Fruit fly (Drosophila melanogaster) whole organism, embryonic: ENCODE results near the gene mib2.
A peak's percentile ranks its signal among the peaks of the same experiment; 100 is the strongest.

Experiments used
- Adf1 ChIP-seq: fragments of 200-800 bp; sonication (Bioruptor generic); IDR thresholded peaks from 2 replicates; pipeline ENCODE4 v1.3.6; 2022; ENCODE audit warnings: missing biosample characterization, missing genetic modification characterization
- Atf3 ChIP-seq: fragments of 200-800 bp; sonication (Bioruptor generic); optimal IDR thresholded peaks from 3 replicates; lab custom pipeline; 2016; ENCODE audit warnings: missing biosample characterization, missing genetic modification characterization
- Awh ChIP-seq: fragments of 200-800 bp; sonication (Bioruptor generic); IDR thresholded peaks from 2 replicates; pipeline ENCODE4, ENCODE4 v1.3.6; 2022; ENCODE audit warnings: missing biosample characterization, missing genetic modification characterization
- Bdp1 ChIP-seq: fragments of 200-800 bp; sonication (Bioruptor generic); optimal IDR thresholded peaks from 3 replicates; lab custom pipeline; 2016; ENCODE audit warnings: missing biosample characterization, missing genetic modification characterization
- CG10979 ChIP-seq: fragments of 200-800 bp; sonication (Bioruptor generic); optimal IDR thresholded peaks from 2 replicates; lab custom pipeline; 2018; ENCODE audit warnings: missing biosample characterization, mild to moderate bottlenecking, missing genetic modification characterization, moderate library complexity
- CG11247 ChIP-seq: fragments of 200-800 bp; sonication (Bioruptor generic); IDR thresholded peaks from 2 replicates; pipeline ENCODE4 v1.3.6; 2022; ENCODE audit warnings: missing biosample characterization, missing genetic modification characterization
- CG11504 ChIP-seq: fragments of 200-800 bp; sonication (Bioruptor generic); optimal IDR thresholded peaks from 3 replicates; lab custom pipeline; 2019; ENCODE audit warnings: missing biosample characterization, mild to moderate bottlenecking, missing genetic modification characterization, moderate library complexity
- CG11723 ChIP-seq: fragments of 200-800 bp; sonication (Bioruptor generic); optimal IDR thresholded peaks from 2 replicates; lab custom pipeline; 2017; ENCODE audit warnings: missing biosample characterization, mild to moderate bottlenecking, missing genetic modification characterization
- CG13123 ChIP-seq: fragments of 200-800 bp; sonication (Bioruptor generic); optimal IDR thresholded peaks from 2 replicates; lab custom pipeline; 2016; ENCODE audit warnings: missing biosample characterization, missing genetic modification characterization
- CG13296 ChIP-seq: fragments of 200-800 bp; sonication (Bioruptor generic); optimal IDR thresholded peaks from 3 replicates; lab custom pipeline; 2018; ENCODE audit warnings: missing biosample characterization, mild to moderate bottlenecking, missing genetic modification characterization
- CG13894 ChIP-seq: fragments of 200-800 bp; sonication (Bioruptor generic); optimal IDR thresholded peaks from 3 replicates; lab custom pipeline; 2018; ENCODE audit warnings: missing biosample characterization, mild to moderate bottlenecking, missing genetic modification characterization, moderate library complexity
- CG14050 ChIP-seq: fragments of 200-800 bp; sonication (Bioruptor generic); IDR thresholded peaks from 3 replicates; pipeline ENCODE4 v1.3.6; 2022; ENCODE audit warnings: missing biosample characterization, missing genetic modification characterization
- CG15479 ChIP-seq: fragments of 200-800 bp; sonication (Bioruptor generic); optimal IDR thresholded peaks from 3 replicates; lab custom pipeline; 2019; ENCODE audit warnings: missing biosample characterization, mild to moderate bottlenecking, missing genetic modification characterization, moderate library complexity
- CG17359 ChIP-seq: fragments of 200-800 bp; sonication (Bioruptor generic); optimal IDR thresholded peaks from 3 replicates; lab custom pipeline; 2018; ENCODE audit warnings: missing biosample characterization, mild to moderate bottlenecking, missing genetic modification characterization, moderate library complexity
- CG17385 ChIP-seq: fragments of 200-800 bp; sonication (Bioruptor generic); optimal IDR thresholded peaks from 3 replicates; lab custom pipeline; 2018; ENCODE audit warnings: missing biosample characterization, mild to moderate bottlenecking, missing genetic modification characterization
- CG17829 ChIP-seq: fragments of 200-800 bp; optimal IDR thresholded peaks from 2 replicates; lab custom pipeline; 2019; ENCODE audit warnings: missing biosample characterization, mild to moderate bottlenecking, missing genetic modification characterization, moderate library complexity
- CG1832 ChIP-seq: fragments of 200-800 bp; sonication (Bioruptor generic); optimal IDR thresholded peaks from 2 replicates; lab custom pipeline; 2017; ENCODE audit warnings: missing biosample characterization, mild to moderate bottlenecking, missing genetic modification characterization, inconsistent platforms
- CG2129 ChIP-seq: fragments of 200-800 bp; sonication (Bioruptor generic); IDR thresholded peaks from 2 replicates; pipeline ENCODE4 v1.3.6; 2022; ENCODE audit warnings: missing biosample characterization, missing genetic modification characterization; ENCODE audit not compliant: partially characterized antibody
- CG6272 ChIP-seq: fragments of 200-800 bp; sonication (Bioruptor generic); IDR thresholded peaks from 2 replicates; pipeline ENCODE4 v1.3.6; 2022; ENCODE audit warnings: missing biosample characterization, missing genetic modification characterization
- CG6813 ChIP-seq: fragments of 200-800 bp; sonication (Bioruptor generic); optimal IDR thresholded peaks from 2 replicates; lab custom pipeline; 2017; ENCODE audit warnings: missing biosample characterization, missing genetic modification characterization, mild to moderate bottlenecking, moderate library complexity, missing genetic modification reagents
- CG7372 ChIP-seq: fragments of 200-800 bp; sonication (Bioruptor generic); IDR thresholded peaks from 2 replicates; pipeline ENCODE4 v1.3.6; 2022; ENCODE audit warnings: missing biosample characterization, missing genetic modification characterization
- CG9876 ChIP-seq: fragments of 200-800 bp; sonication (Bioruptor generic); optimal IDR thresholded peaks from 2 replicates; lab custom pipeline; 2016; ENCODE audit warnings: missing biosample characterization, missing genetic modification characterization
- Dip3 ChIP-seq: fragments of 200-800 bp; sonication (Bioruptor generic); optimal IDR thresholded peaks from 3 replicates; lab custom pipeline; 2016; ENCODE audit warnings: missing biosample characterization, missing genetic modification characterization
- Doc3 ChIP-seq: fragments of 200-800 bp; sonication (Bioruptor generic); IDR thresholded peaks from 3 replicates; pipeline ENCODE4 v1.3.6; 2022; ENCODE audit warnings: missing biosample characterization, missing genetic modification characterization; ENCODE audit not compliant: partially characterized antibody
- HLH4C ChIP-seq: fragments of 200-800 bp; sonication (Bioruptor generic); IDR thresholded peaks from 3 replicates; pipeline ENCODE4 v1.3.6; 2022; ENCODE audit warnings: missing biosample characterization, missing genetic modification characterization; ENCODE audit not compliant: partially characterized antibody
- Hr3 ChIP-seq: fragments of 200-800 bp; sonication (Bioruptor generic); optimal IDR thresholded peaks from 3 replicates; lab custom pipeline; 2016; ENCODE audit warnings: missing biosample characterization, missing genetic modification characterization
- Hsf ChIP-seq: fragments of 200-800 bp; sonication (Bioruptor generic); optimal IDR thresholded peaks from 3 replicates; lab custom pipeline; 2016; ENCODE audit warnings: missing biosample characterization, missing genetic modification characterization
- MBD-R2 ChIP-seq: fragments of 200-800 bp; sonication (Bioruptor generic); IDR thresholded peaks from 2 replicates; pipeline ENCODE4 v1.3.6; 2022; ENCODE audit warnings: missing biosample characterization, missing genetic modification characterization
- Opbp ChIP-seq: fragments of 200-800 bp; sonication (Bioruptor generic); IDR thresholded peaks from 3 replicates; pipeline ENCODE4 v1.3.6; 2022; ENCODE audit warnings: missing biosample characterization, missing genetic modification characterization; ENCODE audit not compliant: partially characterized antibody
- Sox102F ChIP-seq: fragments of 200-800 bp; sonication (Bioruptor generic); optimal IDR thresholded peaks from 2 replicates; lab custom pipeline; 2018; ENCODE audit warnings: missing biosample characterization, mild to moderate bottlenecking, missing genetic modification characterization, moderate library complexity
- Taf1 ChIP-seq: fragments of 200-800 bp; sonication (Bioruptor generic); IDR thresholded peaks from 2 replicates; pipeline ENCODE4 v1.3.6; 2022; ENCODE audit warnings: missing biosample characterization, missing genetic modification characterization
- amos ChIP-seq: fragments of 200-800 bp; sonication (Bioruptor generic); IDR thresholded peaks from 2 replicates; pipeline ENCODE4 v1.3.6; 2022; ENCODE audit warnings: missing biosample characterization, missing genetic modification characterization; ENCODE audit not compliant: partially characterized antibody
- ara ChIP-seq: fragments of 200-800 bp; sonication (Bioruptor generic); IDR thresholded peaks from 2 replicates; pipeline ENCODE4 v1.3.6; 2022; ENCODE audit warnings: missing biosample characterization, missing genetic modification characterization
- cg ChIP-seq: fragments of 200-800 bp; sonication (Bioruptor generic); optimal IDR thresholded peaks from 3 replicates; lab custom pipeline; 2019; ENCODE audit warnings: missing biosample characterization, mild to moderate bottlenecking, missing genetic modification characterization, moderate library complexity
- croc ChIP-seq: fragments of 200-800 bp; sonication (Bioruptor generic); conservative IDR thresholded peaks from 3 replicates; pipeline ENCODE4 v1.3.6; 2022; ENCODE audit warnings: missing biosample characterization, missing genetic modification characterization
- crp ChIP-seq, 2 experiments: fragments of 200-800 bp; sonication (Bioruptor generic); optimal IDR thresholded peaks; 2 replicates in 1 of 2; 3 replicates in 1 of 2; lab custom pipeline; 2017; ENCODE audit warnings: missing biosample characterization in 2 of 2, missing genetic modification characterization in 2 of 2, mild to moderate bottlenecking in 1 of 2, moderate library complexity in 1 of 2
- dimm ChIP-seq: fragments of 200-800 bp; sonication (Bioruptor generic); IDR thresholded peaks from 2 replicates; pipeline ENCODE4 v1.3.6; 2022; ENCODE audit warnings: missing biosample characterization, missing genetic modification characterization
- esg ChIP-seq: fragments of 200-800 bp; sonication (Bioruptor generic); conservative IDR thresholded peaks from 2 replicates; pipeline ENCODE4 v1.3.6; 2022; ENCODE audit warnings: missing biosample characterization, missing genetic modification characterization
- exex ChIP-seq: fragments of 200-800 bp; sonication (Bioruptor generic); optimal IDR thresholded peaks from 4 replicates; lab custom pipeline; 2018; ENCODE audit warnings: missing biosample characterization, mild to moderate bottlenecking, missing genetic modification characterization, moderate library complexity
- ftz-f1 ChIP-seq: fragments of 200-800 bp; sonication (Bioruptor generic); optimal IDR thresholded peaks from 2 replicates; lab custom pipeline; 2016; ENCODE audit warnings: missing biosample characterization, missing genetic modification characterization
- hb ChIP-seq: fragments of 200-800 bp; sonication (Bioruptor generic); IDR thresholded peaks from 3 replicates; pipeline ENCODE4 v1.3.6; 2022; ENCODE audit warnings: missing biosample characterization, missing genetic modification characterization; ENCODE audit not compliant: partially characterized antibody
- ind ChIP-seq: fragments of 200-800 bp; sonication (Bioruptor generic); optimal IDR thresholded peaks from 3 replicates; lab custom pipeline; 2016; ENCODE audit warnings: missing biosample characterization, missing genetic modification characterization
- kay ChIP-seq: fragments of 200-800 bp; sonication (Bioruptor generic); optimal IDR thresholded peaks from 2 replicates; lab custom pipeline; 2016; ENCODE audit warnings: missing biosample characterization, missing genetic modification characterization
- lmd ChIP-seq: fragments of 200-800 bp; sonication (Bioruptor generic); IDR thresholded peaks from 2 replicates; pipeline ENCODE4 v1.3.6; 2022; ENCODE audit warnings: missing biosample characterization, missing genetic modification characterization
- luna ChIP-seq: fragments of 200-800 bp; sonication (Bioruptor generic); optimal IDR thresholded peaks from 2 replicates; lab custom pipeline; 2016; ENCODE audit warnings: missing biosample characterization, missing genetic modification characterization
- peb ChIP-seq: fragments of 200-800 bp; sonication (Bioruptor generic); IDR thresholded peaks from 2 replicates; pipeline ENCODE4 v1.3.6; 2022; ENCODE audit warnings: missing biosample characterization, missing genetic modification characterization
- pzg ChIP-seq: fragments of 200-800 bp; sonication (Bioruptor generic); optimal IDR thresholded peaks from 3 replicates; lab custom pipeline; 2018; ENCODE audit warnings: missing biosample characterization, mild to moderate bottlenecking, missing genetic modification characterization, moderate library complexity
- sisA ChIP-seq: fragments of 200-800 bp; sonication (Bioruptor generic); IDR thresholded peaks from 2 replicates; pipeline ENCODE4 v1.3.6; 2022; ENCODE audit warnings: missing biosample characterization, missing genetic modification characterization
- stc ChIP-seq: fragments of 200-800 bp; sonication (Bioruptor generic); IDR thresholded peaks from 2 replicates; pipeline ENCODE4 v1.3.6; 2022; ENCODE audit warnings: missing biosample characterization, missing genetic modification characterization
- tna ChIP-seq: fragments of 200-800 bp; sonication (Bioruptor generic); IDR thresholded peaks from 2 replicates; pipeline ENCODE4 v1.3.6; 2022; ENCODE audit warnings: missing biosample characterization, missing genetic modification characterization; ENCODE audit not compliant: partially characterized antibody

mib2 gene

dm6 chr2L:19069548-19070145 lies 35.4 kb downstream of the mib2 start, which contains the start of gene CG10702 (continued):
- TF ChIP-seq CG6813 = no peak
- TF ChIP-seq CG10979 (tag; lab: Kevin White, UChicago) = peak; percentile 1
- no peak for TF ChIP-seq esg (GFP tag; lab: Robert Waterston, UW)
- no peak for TF ChIP-seq ftz-f1 (GFP tag; lab: Kevin White, UChicago)
- no peak for TF ChIP-seq CG2129 (GFP tag; lab: Robert Waterston, UW)
- TF ChIP-seq tna (GFP tag; lab: Robert Waterston, UW) = no peak
- no peak for TF ChIP-seq peb (GFP tag; lab: Robert Waterston, UW)
- TF ChIP-seq stc = no peak; the same call in 1 of the 2 replicates
- no peak for TF ChIP-seq CG6272 (GFP tag; lab: Robert Waterston, UW)
- TF ChIP-seq CG17359 (tag; lab: Kevin White, UChicago) = no peak
- no peak for TF ChIP-seq Hr3
- TF ChIP-seq kay (GFP tag; lab: Kevin White, UChicago) = no peak
- no peak for TF ChIP-seq Doc3 (GFP tag; lab: Robert Waterston, UW)
- no peak for TF ChIP-seq Atf3
- TF ChIP-seq Taf1 = no peak
- TF ChIP-seq CG15479 (GFP tag; lab: Kevin White, UChicago) = no peak
- no peak for TF ChIP-seq pzg (GFP tag; lab: Kevin White, UChicago)
- no peak for TF ChIP-seq CG7372
- TF ChIP-seq luna (GFP tag; lab: Kevin White, UChicago) = no peak
- no peak for TF ChIP-seq Dip3
- TF ChIP-seq crp (GFP tag; optimal IDR thresholded peaks at IDR 0.05; lab: Kevin White, UChicago) = no peak
- peak; percentile 17; the same call in 1 of the 2 replicates for TF ChIP-seq amos (GFP tag; lab: Robert Waterston, UW)
- TF ChIP-seq exex (tag; lab: Kevin White, UChicago) = no peak
- no peak for TF ChIP-seq Opbp (GFP tag; lab: Robert Waterston, UW)
- no peak for TF ChIP-seq CG9876 (GFP tag; lab: Kevin White, UChicago)
- TF ChIP-seq CG17829 (tag; lab: Kevin White, UChicago) = no peak
- no peak for TF ChIP-seq ara (GFP tag; lab: Robert Waterston, UW)
- TF ChIP-seq Awh = no peak
- TF ChIP-seq CG13894 (tag; lab: Kevin White, UChicago) = no peak
- no peak for TF ChIP-seq croc (GFP tag; lab: Robert Waterston, UW)
- TF ChIP-seq CG1832 = no peak
- TF ChIP-seq Adf1 (GFP tag; lab: Robert Waterston, UW) = no peak
- no peak for TF ChIP-seq CG13123 (GFP tag; lab: Kevin White, UChicago)
- no peak for TF ChIP-seq HLH4C (GFP tag; lab: Robert Waterston, UW)
- TF ChIP-seq dimm = no peak
- TF ChIP-seq Sox102F (GFP tag; lab: Kevin White, UChicago) = peak; percentile 15
- no peak for TF ChIP-seq sisA (GFP tag; lab: Robert Waterston, UW)
- TF ChIP-seq cg (GFP tag; lab: Kevin White, UChicago) = no peak
- TF ChIP-seq lmd (GFP tag; lab: Robert Waterston, UW) = peak; percentile 28
- TF ChIP-seq CG11247 (GFP tag; lab: Robert Waterston, UW) = no peak
- TF ChIP-seq MBD-R2 (GFP tag; lab: Robert Waterston, UW) = no peak
- no peak for TF ChIP-seq hb
- TF ChIP-seq Bdp1 (GFP tag; lab: Kevin White, UChicago) = no peak
- TF ChIP-seq CG11504 (tag; lab: Kevin White, UChicago) = peak; percentile 42
- TF ChIP-seq Hsf (GFP tag; lab: Kevin White, UChicago) = no peak
- no peak for TF ChIP-seq CG17385 (GFP tag; lab: Kevin White, UChicago)
- peak; percentile 7 for TF ChIP-seq ind (GFP tag; lab: Kevin White, UChicago)
- no peak for TF ChIP-seq CG14050 (GFP tag; lab: Robert Waterston, UW)
- TF ChIP-seq CG11723 (GFP tag; lab: Kevin White, UChicago) = no peak
- no peak for TF ChIP-seq CG13296 (GFP tag; lab: Kevin White, UChicago)
